Fruit fly (Drosophila melanogaster): Measurements from ENCODE around the gene CG3847.

CG3847 gene

DNA sequence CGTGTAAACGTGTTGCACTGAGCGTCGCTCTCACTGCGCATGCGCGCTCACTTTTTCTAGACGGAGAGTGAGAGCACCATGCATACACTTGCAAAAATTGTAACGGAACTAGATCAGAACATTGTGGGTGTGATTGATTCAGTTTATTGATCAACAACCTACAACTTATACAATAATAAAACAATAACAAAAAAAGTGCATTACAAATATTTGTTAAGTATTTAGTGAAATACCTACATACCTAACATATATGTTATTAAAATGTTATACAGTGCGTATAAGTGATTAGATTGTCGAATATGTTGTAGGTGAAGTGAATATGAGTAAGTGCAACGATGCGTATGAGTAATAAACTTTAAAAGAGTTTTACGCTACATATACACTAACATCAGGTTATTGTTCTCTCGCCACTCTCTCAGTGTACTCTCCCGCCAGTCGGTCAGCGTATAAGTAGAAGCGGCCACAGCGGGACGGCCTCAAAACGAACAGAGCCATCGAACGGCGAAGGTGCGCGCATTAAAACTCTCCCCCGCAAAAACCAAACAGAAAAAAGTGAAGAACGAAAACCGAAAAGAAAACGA is 16.4 kb upstream of the CG3847 start, which contains the start of gene CG42240 (continued):
- TF ChIP-seq CG3407 (GFP tag; optimal IDR thresholded peaks at IDR 0.05) (peak; percentile 87), ewg (GFP tag; optimal IDR thresholded peaks at IDR 0.05) (peak; percentile 92), Hr51 (GFP tag; optimal IDR thresholded peaks at IDR 0.05) (peak; percentile 63 to 95), CG13775 (GFP tag; optimal IDR thresholded peaks at IDR 0.05) (peak; percentile 88), MBD-R2 (GFP tag; IDR thresholded peaks at IDR 0.05) (peak; percentile 23; the same call in 1 of the 2 replicates), lola (GFP tag; optimal IDR thresholded peaks at IDR 0.05) (peak in 1 of 3 experiments; percentile 91), CG7786 (GFP tag; optimal IDR thresholded peaks at IDR 0.05) (peak; percentile 67), dpn (GFP tag; optimal IDR thresholded peaks at IDR 0.05) (peak; percentile 75 to 89), vnd (GFP tag; IDR thresholded peaks at IDR 0.05; ENCODE audit: partially characterized antibody) (no peak), CG17829 (tag; optimal IDR thresholded peaks at IDR 0.05) (peak; percentile 92), Elba2 (GFP tag; optimal IDR thresholded peaks at IDR 0.05) (no peak), Oli (tag; optimal IDR thresholded peaks at IDR 0.05) (peak; percentile 95), trem (tag; optimal IDR thresholded peaks at IDR 0.05) (peak; percentile 71), grau (tag; optimal IDR thresholded peaks at IDR 0.05) (peak; percentile 92), CG33557 (GFP tag; optimal IDR thresholded peaks at IDR 0.05) (peak; percentile 71), HmgZ (tag; optimal IDR thresholded peaks at IDR 0.05) (peak; percentile 85), sisA (GFP tag; IDR thresholded peaks at IDR 0.05) (peak; percentile 79), CG15514 (GFP tag; optimal IDR thresholded peaks at IDR 0.05) (peak; percentile 75), CG2678 (tag; optimal IDR thresholded peaks at IDR 0.05) (peak; percentile 96), da (GFP tag; optimal IDR thresholded peaks at IDR 0.05) (no peak), fd96Cb (tag; optimal IDR thresholded peaks at IDR 0.05) (peak; percentile 92), CG8359 (GFP tag; optimal IDR thresholded peaks at IDR 0.05; ENCODE audit: borderline replicate concordance) (peak; percentile 69), Mes4 (GFP tag; optimal IDR thresholded peaks at IDR 0.05) (peak; percentile 82), dati (GFP tag; IDR thresholded peaks at IDR 0.05) (no peak; the same call in 1 of the 2 replicates), emc (GFP tag; optimal IDR thresholded peaks at IDR 0.05) (peak; percentile 56), CG17359 (tag; optimal IDR thresholded peaks at IDR 0.05) (peak; percentile 88), row (GFP tag; IDR thresholded peaks at IDR 0.05) (peak; percentile 91), CTCF (GFP tag; optimal IDR thresholded peaks at IDR 0.05) (no peak), NC2α (GFP tag; optimal IDR thresholded peaks at IDR 0.05) (peak; percentile 42), NfI (GFP tag; optimal IDR thresholded peaks at IDR 0.05) (peak; percentile 88), CG2875 (GFP tag; optimal IDR thresholded peaks at IDR 0.05) (peak; percentile 92), CG11696 (GFP tag; IDR thresholded peaks at IDR 0.05) (no peak), CG9876 (GFP tag; optimal IDR thresholded peaks at IDR 0.05) (peak; percentile 13), dmrt99B (tag; optimal IDR thresholded peaks at IDR 0.05) (peak; percentile 96), Gsc (GFP tag; IDR thresholded peaks at IDR 0.05) (peak; percentile 29; the same call in 1 of the 2 replicates), CG2199 (GFP tag; IDR thresholded peaks at IDR 0.05) (no peak), CG16813 (GFP tag; IDR thresholded peaks at IDR 0.05; ENCODE audit: partially characterized antibody) (no peak), fd3F (GFP tag; optimal IDR thresholded peaks at IDR 0.05) (peak; percentile 78), CG12155 (GFP tag; optimal IDR thresholded peaks at IDR 0.05) (peak; percentile 75), CG1792 (GFP tag; optimal IDR thresholded peaks at IDR 0.05) (peak; percentile 61), CG18764 (GFP tag; optimal IDR thresholded peaks at IDR 0.05) (peak; percentile 85), pho (GFP tag; optimal IDR thresholded peaks at IDR 0.05) (peak; percentile 81), Kr (GFP tag; optimal IDR thresholded peaks at IDR 0.05) (no peak), CG15479 (GFP tag; optimal IDR thresholded peaks at IDR 0.05) (no peak), Ets97D (GFP tag; optimal IDR thresholded peaks at IDR 0.05) (peak; percentile 51), maf-S (GFP tag; optimal IDR thresholded peaks at IDR 0.05) (peak; percentile 77), rib (GFP tag; IDR thresholded peaks at IDR 0.05) (0 out of 2 replicates have a peak, but pooled peaks have one; percentile 40), CG2129 (GFP tag; IDR thresholded peaks at IDR 0.05; ENCODE audit: partially characterized antibody) (no peak), unc-4 (GFP tag; IDR thresholded peaks at IDR 0.05; ENCODE audit: partially characterized antibody) (no peak)
